Worm (Caenorhabditis elegans): ENCODE data around the gene fbxa-172.

DNA sequence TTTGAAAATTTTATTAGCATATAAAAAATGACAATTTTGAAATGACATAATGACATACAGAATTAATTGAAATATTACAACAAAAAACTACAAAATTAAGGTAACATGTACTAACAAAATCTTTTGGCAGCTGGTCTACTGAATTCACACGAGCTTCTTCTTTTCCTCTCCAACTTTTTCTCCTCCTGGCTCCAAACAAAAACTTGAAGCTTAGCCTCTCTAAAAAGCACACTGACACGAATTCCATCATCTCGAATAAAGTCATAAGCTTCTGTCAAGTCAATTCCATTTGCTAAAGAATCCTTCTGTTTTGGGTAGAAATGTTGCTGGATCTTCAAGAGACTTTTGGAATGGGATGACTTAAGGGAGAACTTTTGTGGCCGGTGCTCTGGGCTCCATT is 7.7 kb upstream of the fbxa-172 start:
- TF ChIP-seq Y75B8A.6 (GFP tag; IDR thresholded peaks at IDR 0.05) (no peak), nhr-76 (tag; optimal IDR thresholded peaks at IDR 0.05) (no peak), lim-7 (GFP tag; IDR thresholded peaks at IDR 0.05) (no peak), lin-15B (tag; optimal IDR thresholded peaks at IDR 0.05) (no peak), unc-62 (GFP tag; optimal IDR thresholded peaks at IDR 0.05 in 1 of 2) (peak in 1 of 2 experiments; percentile 91), unc-62 (tag; optimal IDR thresholded peaks at IDR 0.05) (no peak), pha-4 (GFP tag; IDR thresholded peaks at IDR 0.05) (no peak), pha-4 (tag; optimal IDR thresholded peaks at IDR 0.05) (no peak), egl-27 (tag; optimal IDR thresholded peaks at IDR 0.05) (no peak), unc-39 (tag; optimal IDR thresholded peaks at IDR 0.05) (no peak), ceh-82 (tag; optimal IDR thresholded peaks at IDR 0.05) (no peak), lin-39 (tag; optimal IDR thresholded peaks at IDR 0.05) (no peak), ceh-28 (tag; optimal IDR thresholded peaks at IDR 0.05) (no peak), nhr-11 (tag; optimal IDR thresholded peaks at IDR 0.05) (no peak), skn-1 (tag; optimal IDR thresholded peaks at IDR 0.05) (no peak), ZK337.2 (GFP tag; IDR thresholded peaks at IDR 0.05) (no peak)
